Worm (Caenorhabditis elegans) whole organism, early embryonic: Measurements from ENCODE around the gene C50F7.5.

Experiments used
- B0310.2 ChIP-seq: sonication (generic microtip); optimal IDR thresholded peaks from 2 replicates; lab custom pipeline; 2016; ENCODE audit warnings: mild to moderate bottlenecking, missing genetic modification characterization, missing compliant biosample characterization
- F13C5.2 ChIP-seq: sonication (generic microtip); optimal IDR thresholded peaks from 2 replicates; lab custom pipeline; 2017; ENCODE audit warnings: mild to moderate bottlenecking, missing genetic modification characterization, inconsistent platforms, missing compliant biosample characterization
- aly-1 ChIP-seq: sonication (generic microtip); optimal IDR thresholded peaks from 2 replicates; lab custom pipeline; 2016; ENCODE audit warnings: missing genetic modification characterization, missing compliant biosample characterization
- ama-1 ChIP-seq: fragments of 150-350 bp; optimal IDR thresholded peaks from 2 replicates; lab custom pipeline; 2014
- ceh-13 ChIP-seq: fragments of 200-800 bp; sonication (Bioruptor generic); optimal IDR thresholded peaks from 2 replicates; lab custom pipeline; 2018; ENCODE audit warnings: mild to moderate bottlenecking, missing genetic modification characterization, missing compliant biosample characterization
- ceh-36 ChIP-seq: sonication (generic microtip); optimal IDR thresholded peaks from 2 replicates; lab custom pipeline; 2016; ENCODE audit warnings: missing genetic modification characterization, inconsistent platforms, missing compliant biosample characterization
- flt-1 ChIP-seq: fragments of 200-800 bp; sonication (Bioruptor generic); IDR thresholded peaks from 2 replicates; pipeline ENCODE4 v1.3.6; 2022; ENCODE audit warnings: missing genetic modification characterization, missing compliant biosample characterization
- hmbx-1 ChIP-seq: sonication (generic microtip); optimal IDR thresholded peaks from 2 replicates; lab custom pipeline; 2016; ENCODE audit warnings: mild to moderate bottlenecking, missing genetic modification characterization, missing compliant biosample characterization
- hmg-4 ChIP-seq: fragments of 200-800 bp; sonication (Bioruptor generic); optimal IDR thresholded peaks from 2 replicates; lab custom pipeline; 2018; ENCODE audit warnings: mild to moderate bottlenecking, missing genetic modification characterization, missing compliant biosample characterization
- pes-1 ChIP-seq: fragments of 200-800 bp; sonication (Bioruptor generic); IDR thresholded peaks from 2 replicates; pipeline ENCODE4 v1.3.6; 2022; ENCODE audit warnings: missing genetic modification reagents, missing genetic modification characterization, missing compliant biosample characterization
- scrt-1 ChIP-seq: fragments of 200-800 bp; sonication (Bioruptor generic); IDR thresholded peaks from 2 replicates; pipeline ENCODE4 v1.3.6; 2022; ENCODE audit warnings: missing genetic modification characterization, missing compliant biosample characterization
- tbx-37 ChIP-seq: fragments of 200-800 bp; sonication (Bioruptor generic); conservative IDR thresholded peaks from 2 replicates; pipeline ENCODE4 v1.3.6; 2022; ENCODE audit warnings: missing genetic modification reagents, missing genetic modification characterization, missing compliant biosample characterization
- tra-4 ChIP-seq: sonication (generic microtip); optimal IDR thresholded peaks from 2 replicates; lab custom pipeline; 2017; ENCODE audit warnings: missing genetic modification characterization, missing compliant biosample characterization

DNA sequence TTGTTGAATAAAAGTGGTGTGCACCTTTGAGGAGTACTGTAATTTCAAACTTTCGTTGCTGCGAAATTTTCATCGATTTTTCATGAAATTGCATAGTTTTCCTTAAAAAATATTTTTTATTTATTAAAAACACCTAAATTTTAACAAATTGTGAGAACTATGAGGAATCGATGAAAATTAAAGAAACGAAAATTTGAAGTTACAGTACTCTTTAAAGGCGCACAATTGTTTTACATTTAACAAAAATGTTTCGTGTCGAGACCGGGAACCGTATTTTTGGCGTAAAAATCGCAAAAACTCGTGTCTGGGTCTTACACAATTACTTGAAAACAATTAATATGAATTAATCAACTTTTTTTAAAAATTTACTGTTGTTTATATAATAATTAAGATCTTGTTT, 43.6 kb downstream of the C50F7.5 start, which contains the start of gene rdl-1:
- no peak for TF ChIP-seq pes-1 (GFP tag; lab: Robert Waterston, UW)
- no peak for TF ChIP-seq F13C5.2 (tag; lab: Kevin White, UChicago)
- TF ChIP-seq ama-1, result no peak
- no peak for TF ChIP-seq flt-1 (GFP tag; lab: Robert Waterston, UW)
- no peak for TF ChIP-seq hmbx-1 (tag; lab: Kevin White, UChicago)
- TF ChIP-seq scrt-1 (GFP tag; lab: Robert Waterston, UW), result no peak
- TF ChIP-seq tra-4 (tag; lab: Kevin White, UChicago), result no peak
- TF ChIP-seq aly-1 (tag; lab: Kevin White, UChicago), result no peak
- TF ChIP-seq ceh-13 (GFP tag; lab: Kevin White, UChicago), result no peak
- no peak for TF ChIP-seq B0310.2 (tag; lab: Kevin White, UChicago)
- no peak for TF ChIP-seq hmg-4
- no peak for TF ChIP-seq tbx-37
- no peak for TF ChIP-seq ceh-36 (tag; lab: Kevin White, UChicago)
